Fruit fly (Drosophila melanogaster): ENCODE results near the gene inaF-A.

The inaF-A gene

DNA sequence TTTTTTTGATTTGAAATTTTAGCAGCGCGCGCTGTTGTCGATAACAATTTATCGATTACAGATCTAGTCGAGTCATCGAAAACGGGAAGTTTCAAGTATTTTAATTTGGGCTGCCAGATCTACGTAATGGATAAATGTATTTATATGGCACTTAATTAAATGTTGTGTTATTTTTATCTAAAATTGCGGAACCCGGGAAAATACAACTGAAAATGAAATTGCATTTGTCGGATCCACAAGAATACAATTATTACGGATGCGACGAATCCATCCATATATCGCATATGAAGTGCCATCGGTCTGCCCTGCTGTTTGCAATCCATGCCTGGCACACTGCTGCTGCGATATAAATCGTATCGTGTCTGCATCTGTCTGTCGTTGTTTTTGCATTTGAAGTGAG is 13.6 kb downstream of the inaF-A start, which contains the start of gene Tango10:
Gene Tango10 (plus strand): TSS at position 108 of the 400 bp plus-strand sequence.
- TF ChIP-seq HLH106 (tag; optimal IDR thresholded peaks at IDR 0.05): peak; percentile 49
- no peak for TF ChIP-seq dmrt93B (GFP tag; optimal IDR thresholded peaks at IDR 0.05)
- TF ChIP-seq GATAd (GFP tag; optimal IDR thresholded peaks at IDR 0.05): no peak
- peak; percentile 67 for TF ChIP-seq h (GFP tag; optimal IDR thresholded peaks at IDR 0.05)
- TF ChIP-seq dl (GFP tag; optimal IDR thresholded peaks at IDR 0.05; ENCODE audit: insufficient read depth in 1 of 2, partially characterized antibody in 2 of 2): peak; percentile 90 to 92
- TF ChIP-seq OdsH (GFP tag; optimal IDR thresholded peaks at IDR 0.05): peak; percentile 42
- no peak for TF ChIP-seq sage (GFP tag; optimal IDR thresholded peaks at IDR 0.05)
- TF ChIP-seq dsf (GFP tag; optimal IDR thresholded peaks at IDR 0.05; ENCODE audit: borderline replicate concordance): no peak
- no peak for TF ChIP-seq Mio (GFP tag; optimal IDR thresholded peaks at IDR 0.05)
- no peak for TF ChIP-seq CrebA (GFP tag; optimal IDR thresholded peaks at IDR 0.05; ENCODE audit: borderline replicate concordance)
- TF ChIP-seq jim (GFP tag; optimal IDR thresholded peaks at IDR 0.05): no peak
- TF ChIP-seq rgr (GFP tag; optimal IDR thresholded peaks at IDR 0.05): peak; percentile 65
- TF ChIP-seq brk (GFP tag; optimal IDR thresholded peaks at IDR 0.05): no peak
- no peak for TF ChIP-seq usp (GFP tag; optimal IDR thresholded peaks at IDR 0.05)
- no peak for TF ChIP-seq fru (GFP tag; optimal IDR thresholded peaks at IDR 0.05)
- TF ChIP-seq N (GFP tag; optimal IDR thresholded peaks at IDR 0.05): no peak
- TF ChIP-seq br (GFP tag; optimal IDR thresholded peaks at IDR 0.05): peak; percentile 25
- peak; percentile 7 for TF ChIP-seq sv (GFP tag; optimal IDR thresholded peaks at IDR 0.05)
- TF ChIP-seq CG9705 (GFP tag; optimal IDR thresholded peaks at IDR 0.05): peak; percentile 25
- TF ChIP-seq tai (GFP tag; optimal IDR thresholded peaks at IDR 0.05): no peak
- peak; percentile 40 for TF ChIP-seq Sp1 (GFP tag; optimal IDR thresholded peaks at IDR 0.05)
- TF ChIP-seq Dif (GFP tag; optimal IDR thresholded peaks at IDR 0.05; ENCODE audit: partially characterized antibody): peak; percentile 93
- TF ChIP-seq Hr83 (GFP tag; optimal IDR thresholded peaks at IDR 0.05; ENCODE audit: poor library complexity, severe bottlenecking): no peak
- no peak for TF ChIP-seq Abd-B (GFP tag; optimal IDR thresholded peaks at IDR 0.05)
- TF ChIP-seq Hr78 (GFP tag; optimal IDR thresholded peaks at IDR 0.05): no peak
- no peak for TF ChIP-seq lola (GFP tag; optimal IDR thresholded peaks at IDR 0.05)
- peak in 1 of 2 experiments; percentile 76 for TF ChIP-seq foxo (GFP tag; optimal IDR thresholded peaks at IDR 0.05)
- TF ChIP-seq pan (optimal IDR thresholded peaks at IDR 0.05): no peak
- no peak for TF ChIP-seq Myc (optimal IDR thresholded peaks at IDR 0.05)
- no peak for TF ChIP-seq Dfd (GFP tag; optimal IDR thresholded peaks at IDR 0.05)
- peak; percentile 63 for TF ChIP-seq ey (GFP tag; optimal IDR thresholded peaks at IDR 0.05)
- peak; percentile 39 for TF ChIP-seq woc (GFP tag; optimal IDR thresholded peaks at IDR 0.05)
- TF ChIP-seq Hnf4 (GFP tag; optimal IDR thresholded peaks at IDR 0.05): peak; percentile 75
- TF ChIP-seq Vsx2 (GFP tag; optimal IDR thresholded peaks at IDR 0.05; ENCODE audit: partially characterized antibody): peak; percentile 98
- TF ChIP-seq Jra (GFP tag; optimal IDR thresholded peaks at IDR 0.05): peak; percentile 60
- no peak for TF ChIP-seq Rel (GFP tag; optimal IDR thresholded peaks at IDR 0.05)
- TF ChIP-seq Rel (tag; optimal IDR thresholded peaks at IDR 0.05): peak; percentile 11
- no peak for TF ChIP-seq CG32264 (GFP tag; optimal IDR thresholded peaks at IDR 0.05)
- TF ChIP-seq psq (GFP tag; optimal IDR thresholded peaks at IDR 0.05): peak; percentile 51

DNA sequence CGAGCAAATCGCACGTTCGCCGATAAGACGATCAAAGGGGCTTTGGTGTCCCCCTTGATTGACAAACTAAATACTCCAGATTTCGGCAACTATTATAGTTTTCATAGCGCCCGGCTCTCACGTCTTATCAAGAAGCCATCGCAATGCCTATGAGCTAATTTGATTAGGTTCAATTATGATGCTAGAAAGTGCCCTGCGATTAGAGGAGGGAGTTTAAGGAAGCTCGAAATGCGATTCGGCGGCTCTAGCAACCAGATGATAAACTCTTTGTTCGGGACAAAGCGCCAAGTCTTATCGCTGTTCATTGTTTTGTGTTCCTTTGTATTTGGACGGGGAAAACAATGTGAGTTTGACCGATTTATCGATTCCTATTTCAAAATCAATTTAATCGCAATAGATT is 15.8 kb downstream of the inaF-A start:
- TF ChIP-seq GATAd (GFP tag; optimal IDR thresholded peaks at IDR 0.05) (no peak), Rel (GFP tag; optimal IDR thresholded peaks at IDR 0.05) (no peak), Rel (tag; optimal IDR thresholded peaks at IDR 0.05) (peak; percentile 20)

dm6 chrX:11716731-11717326 is 16.9 kb downstream of the inaF-A start, which contains the start of gene prtp:
prtp (plus strand) TSS chrX:11716756.
- TF ChIP-seq rgr (GFP tag; optimal IDR thresholded peaks at IDR 0.05): peak; percentile 49
- no peak for TF ChIP-seq Dfd (GFP tag; optimal IDR thresholded peaks at IDR 0.05)
- TF ChIP-seq h (GFP tag; optimal IDR thresholded peaks at IDR 0.05): peak; percentile 50
- TF ChIP-seq jim (GFP tag; optimal IDR thresholded peaks at IDR 0.05): no peak
- peak; percentile 44 for TF ChIP-seq Hnf4 (GFP tag; optimal IDR thresholded peaks at IDR 0.05)
- peak; percentile 27 for TF ChIP-seq OdsH (GFP tag; optimal IDR thresholded peaks at IDR 0.05)
- TF ChIP-seq HLH106 (tag; optimal IDR thresholded peaks at IDR 0.05): no peak
- TF ChIP-seq Myc (optimal IDR thresholded peaks at IDR 0.05): peak; percentile 27
- TF ChIP-seq brk (GFP tag; optimal IDR thresholded peaks at IDR 0.05): peak; percentile 78
- TF ChIP-seq sv (GFP tag; optimal IDR thresholded peaks at IDR 0.05): no peak
- peak; percentile 31 for TF ChIP-seq fru (GFP tag; optimal IDR thresholded peaks at IDR 0.05)
- no peak for TF ChIP-seq tai (GFP tag; optimal IDR thresholded peaks at IDR 0.05)
- peak; percentile 16 for TF ChIP-seq Dif (GFP tag; optimal IDR thresholded peaks at IDR 0.05; ENCODE audit: partially characterized antibody)
- peak; percentile 16 for TF ChIP-seq sage (GFP tag; optimal IDR thresholded peaks at IDR 0.05)

All from whole organism, wandering third instar larva.